Worm (Caenorhabditis elegans) whole organism, L4 larva: ENCODE results near the gene rnp-7.

Source experiments
- Y75B8A.6 ChIP-seq: fragments of 200-800 bp; sonication (Bioruptor generic); IDR thresholded peaks from 2 replicates; pipeline ENCODE4 v1.3.6; 2022; ENCODE audit warnings: missing genetic modification reagents, missing genetic modification characterization, missing compliant biosample characterization
- ama-1 ChIP-seq: fragments of 150-350 bp; optimal IDR thresholded peaks from 2 replicates; lab custom pipeline; 2014; ENCODE audit warnings: inconsistent platforms, mixed read lengths
- arid-1 ChIP-seq: fragments of 200-800 bp; sonication (Bioruptor generic); conservative IDR thresholded peaks from 2 replicates; pipeline ENCODE4 v1.3.6; 2022; ENCODE audit warnings: missing genetic modification reagents, missing genetic modification characterization, missing compliant biosample characterization
- ceh-44 ChIP-seq: fragments of 200-800 bp; sonication (Bioruptor generic); IDR thresholded peaks from 2 replicates; pipeline ENCODE4 v1.3.6; 2022; ENCODE audit warnings: missing genetic modification reagents, missing genetic modification characterization, missing compliant biosample characterization
- daf-19 ChIP-seq: fragments of 200-800 bp; sonication (Bioruptor generic); conservative IDR thresholded peaks from 2 replicates; pipeline ENCODE4 v1.3.6; 2022; ENCODE audit warnings: missing genetic modification characterization, missing compliant biosample characterization
- hif-1 ChIP-seq, 2 experiments: sonication (generic microtip); optimal IDR thresholded peaks; 2 replicates each; lab custom pipeline; 2016 to 2017; ENCODE audit warnings: missing compliant biosample characterization in 2 of 2, missing genetic modification characterization in 2 of 2, missing genetic modification reagents in 2 of 2, missing genotype in 2 of 2, mild to moderate bottlenecking in 1 of 2
- lim-7 ChIP-seq: fragments of 200-800 bp; sonication (Bioruptor generic); IDR thresholded peaks from 2 replicates; pipeline ENCODE4 v1.3.6; 2022; ENCODE audit warnings: missing genetic modification characterization, missing compliant biosample characterization
- madf-5 ChIP-seq, 2 experiments: fragments of 200-800 bp; sonication (Bioruptor generic); IDR thresholded peaks; 2 replicates each; pipeline ENCODE4 v1.3.6; 2022; ENCODE audit warnings: missing compliant biosample characterization in 2 of 2, missing genetic modification characterization in 2 of 2
- madf-9 ChIP-seq: fragments of 200-800 bp; sonication (Bioruptor generic); conservative IDR thresholded peaks from 2 replicates; pipeline ENCODE4 v1.3.6; 2022; ENCODE audit warnings: missing genetic modification reagents, missing genetic modification characterization, missing compliant biosample characterization
- mdl-1 ChIP-seq, 2 experiments: fragments of 150-350 bp in 1 of 2; sonication (generic microtip) in 1 of 2; optimal IDR thresholded peaks; 2 replicates each; lab custom pipeline; 2014 to 2017; ENCODE audit warnings: missing biosample characterization in 2 of 2, missing genetic modification characterization in 2 of 2
- nhr-11 ChIP-seq: fragments of 150-350 bp; optimal IDR thresholded peaks from 2 replicates; lab custom pipeline; 2014; ENCODE audit warnings: missing biosample characterization, missing genetic modification characterization
- nhr-41 ChIP-seq: fragments of 200-800 bp; sonication (Bioruptor generic); IDR thresholded peaks from 2 replicates; pipeline ENCODE4 v1.3.6; 2022; ENCODE audit warnings: missing genetic modification reagents, missing genetic modification characterization, missing compliant biosample characterization
- rbr-2 ChIP-seq: sonication (generic microtip); optimal IDR thresholded peaks from 2 replicates; lab custom pipeline; 2016; ENCODE audit warnings: missing genotype, missing genetic modification characterization, missing compliant biosample characterization
- snpc-4 ChIP-seq: fragments of 150-350 bp; optimal IDR thresholded peaks from 2 replicates; lab custom pipeline; 2014; ENCODE audit warnings: missing biosample characterization, missing genetic modification characterization
- spr-3 ChIP-seq: fragments of 200-800 bp; sonication (Bioruptor generic); optimal IDR thresholded peaks from 2 replicates; lab custom pipeline; 2018; ENCODE audit warnings: mild to moderate bottlenecking, missing genetic modification characterization, missing compliant biosample characterization
- unc-39 ChIP-seq: sonication (generic microtip); optimal IDR thresholded peaks from 2 replicates; lab custom pipeline; 2017; ENCODE audit warnings: missing biosample characterization, missing genetic modification characterization
- unc-62 ChIP-seq, 3 experiments: fragments of 150-350 bp in 1 of 3; sonication (generic microtip); optimal IDR thresholded peaks in 2 of 3; peaks in 1 of 3; 1 replicate in 1 of 3; 2 replicates in 2 of 3; lab custom pipeline; 2014 to 2017; ENCODE audit warnings: missing biosample characterization in 3 of 3, missing genetic modification characterization in 3 of 3, missing genetic modification reagents in 3 of 3, missing genotype in 1 of 3
- zag-1 ChIP-seq: fragments of 150-350 bp; optimal IDR thresholded peaks from 2 replicates; lab custom pipeline; 2014; ENCODE audit warnings: missing biosample characterization, missing genetic modification characterization
- zip-11 ChIP-seq: fragments of 200-800 bp; sonication (Bioruptor generic); IDR thresholded peaks from 2 replicates; pipeline ENCODE4 v1.3.6; 2022; ENCODE audit warnings: missing genetic modification characterization, missing compliant biosample characterization

Gene rnp-7

DNA sequence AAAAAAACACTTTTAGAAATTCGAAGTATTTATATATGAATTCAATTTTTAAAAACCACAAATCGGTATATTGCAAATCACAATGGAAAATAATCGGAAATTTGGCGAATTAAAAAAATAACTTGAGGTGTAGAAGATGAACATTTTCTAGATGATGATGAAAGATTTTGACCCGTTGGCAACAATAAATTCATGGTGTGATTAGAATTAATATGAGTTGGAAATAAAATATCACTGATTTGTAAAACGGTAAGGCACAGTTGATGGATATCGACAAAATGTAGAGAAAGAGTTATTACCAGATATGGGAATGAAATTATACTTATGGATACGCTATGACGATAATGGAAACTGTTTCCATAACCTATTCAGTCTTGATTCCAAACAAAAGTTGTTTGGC, 48.7 kb downstream of the rnp-7 start:
- TF ChIP-seq unc-62 (GFP tag; optimal IDR thresholded peaks at IDR 0.05 in 1 of 2; lab: Kevin White, UChicago) = peak in 1 of 2 experiments; percentile 91
- no peak for TF ChIP-seq unc-62 (tag; optimal IDR thresholded peaks at IDR 0.05; lab: Kevin White, UChicago)
- no peak for TF ChIP-seq nhr-11 (tag; lab: Kevin White, UChicago)

DNA sequence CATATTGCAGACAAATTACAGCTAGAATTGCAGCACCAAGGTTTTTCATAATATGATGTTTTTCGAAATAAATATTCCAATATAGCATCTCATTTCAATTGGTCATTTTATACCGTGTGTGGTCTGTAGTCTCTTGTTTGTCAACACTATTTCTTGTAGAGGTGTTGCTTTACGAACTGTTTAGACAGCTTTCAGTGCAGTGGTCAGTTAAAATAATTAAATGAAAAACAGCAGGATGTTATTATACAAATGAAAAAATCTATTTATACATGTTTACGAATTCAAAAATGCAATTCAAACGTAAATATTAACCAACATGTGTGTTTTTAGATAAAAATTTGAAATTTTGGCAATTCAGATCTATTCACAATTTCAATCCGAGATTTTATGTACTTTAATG, 49.2 kb downstream of the rnp-7 start, which contains the start of gene B0280.7:
TSS of gene B0280.7 (minus strand) at position 101 of the 400 bp plus-strand sequence.
- TF ChIP-seq rbr-2 (no peak), ama-1 (lab: Kevin White, UChicago) (no peak), snpc-4 (tag; lab: Kevin White, UChicago) (no peak), arid-1 (no peak), zip-11 (GFP tag; lab: Robert Waterston, UW) (no peak), zag-1 (no peak), nhr-41 (no peak), lim-7 (GFP tag; lab: Robert Waterston, UW) (no peak), ceh-44 (GFP tag; lab: Robert Waterston, UW) (no peak), madf-5 (GFP tag; IDR thresholded peaks at IDR 0.05; lab: Robert Waterston, UW) (no peak), spr-3 (GFP tag; lab: Kevin White, UChicago) (no peak), unc-39 (tag; lab: Kevin White, UChicago) (no peak), daf-19 (GFP tag; lab: Robert Waterston, UW) (no peak), madf-9 (GFP tag; lab: Robert Waterston, UW) (no peak), hif-1 (tag; optimal IDR thresholded peaks at IDR 0.05; lab: Kevin White, UChicago) (no peak), Y75B8A.6 (GFP tag; lab: Robert Waterston, UW) (no peak), mdl-1 (tag; optimal IDR thresholded peaks at IDR 0.05; lab: Kevin White, UChicago) (no peak)
